Worm (Caenorhabditis elegans): ENCODE data around the gene dod-21.

- TF ChIP-seq rpc-1 (optimal IDR thresholded peaks at IDR 0.05) (no peak), rpc-1 (tag; optimal IDR thresholded peaks at IDR 0.05) (no peak), nhr-120 (GFP tag; IDR thresholded peaks at IDR 0.05) (no peak), him-1 (tag; optimal IDR thresholded peaks at IDR 0.05) (no peak), hsf-1 (GFP tag; IDR thresholded peaks at IDR 0.05) (no peak), pbrm-1 (GFP tag; IDR thresholded peaks at IDR 0.05) (no peak), ztf-22 (GFP tag; optimal IDR thresholded peaks at IDR 0.05) (no peak), zfh-2 (GFP tag; conservative IDR thresholded peaks at IDR 0.05) (no peak), dpl-1 (GFP tag; optimal IDR thresholded peaks at IDR 0.05) (no peak), lag-1 (GFP tag; IDR thresholded peaks at IDR 0.05) (no peak), ztf-26 (tag; optimal IDR thresholded peaks at IDR 0.05) (no peak)
These were observed 18.3 kb upstream of the dod-21 start, which contains the start of gene C32H11.3 for ce11 chrIV:12918256-12918655.
